Fruit fly (Drosophila melanogaster): Measurements from ENCODE around the gene Sry-beta.

The Sry-beta gene

DNA sequence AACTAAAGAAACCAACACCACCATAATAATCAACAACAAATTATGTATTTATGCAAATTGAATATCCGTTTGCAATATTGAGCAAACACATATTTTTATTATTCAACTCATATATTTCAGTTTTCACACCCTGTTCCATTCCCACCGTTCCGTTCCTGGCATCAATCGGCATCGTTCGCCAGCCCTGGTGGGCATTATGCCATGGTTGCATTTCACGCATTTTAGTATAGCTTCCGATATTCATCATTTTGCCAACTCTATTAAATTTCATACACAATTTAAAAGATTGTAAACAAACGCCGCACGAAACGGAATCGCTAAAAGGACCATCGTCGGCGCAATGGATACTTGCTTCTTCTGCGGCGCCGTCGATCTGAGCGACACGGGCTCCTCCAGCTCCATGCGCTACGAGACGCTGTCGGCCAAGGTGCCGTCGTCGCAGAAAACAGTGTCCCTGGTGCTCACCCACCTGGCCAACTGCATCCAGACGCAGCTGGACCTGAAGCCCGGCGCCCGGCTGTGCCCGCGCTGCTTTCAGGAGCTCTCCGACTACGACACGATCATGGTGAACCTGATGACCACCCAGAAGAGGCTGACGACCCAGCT, 3.7 kb downstream of the Sry-beta start, which contains the start of gene Sry-delta (continued):
- TF ChIP-seq shn (GFP tag; optimal IDR thresholded peaks at IDR 0.05) (peak; percentile 80), Hmr (GFP tag; optimal IDR thresholded peaks at IDR 0.05) (peak; percentile 85), Sox102F (GFP tag; optimal IDR thresholded peaks at IDR 0.05) (no peak), CG9817 (tag; optimal IDR thresholded peaks at IDR 0.05) (peak; percentile 79), al (GFP tag; IDR thresholded peaks at IDR 0.05) (peak; percentile 80), CG11504 (tag; optimal IDR thresholded peaks at IDR 0.05) (no peak), aop (GFP tag; IDR thresholded peaks at IDR 0.05) (peak; percentile 83), bigmax (GFP tag; optimal IDR thresholded peaks at IDR 0.05) (peak; percentile 79), CG17612 (GFP tag; IDR thresholded peaks at IDR 0.05) (no peak; the same call in 1 of the 2 replicates), Deaf1 (tag; optimal IDR thresholded peaks at IDR 0.05) (no peak), CG11723 (GFP tag; optimal IDR thresholded peaks at IDR 0.05) (peak; percentile 74), Doc2 (GFP tag; IDR thresholded peaks at IDR 0.05) (no peak), CG3163 (GFP tag; optimal IDR thresholded peaks at IDR 0.05) (peak; percentile 60), ATbp (GFP tag; optimal IDR thresholded peaks at IDR 0.05) (no peak), CG7745 (tag; optimal IDR thresholded peaks at IDR 0.05) (no peak), CG13296 (GFP tag; optimal IDR thresholded peaks at IDR 0.05) (peak; percentile 58), CG33213 (GFP tag; optimal IDR thresholded peaks at IDR 0.05) (peak; percentile 90), ase (GFP tag; IDR thresholded peaks at IDR 0.05) (peak; percentile 69; the same call in 2 of the 3 replicates), jing (GFP tag; optimal IDR thresholded peaks at IDR 0.05) (no peak), pros (GFP tag; optimal IDR thresholded peaks at IDR 0.05) (no peak), Bdp1 (GFP tag; optimal IDR thresholded peaks at IDR 0.05) (peak; percentile 73), chif (GFP tag; optimal IDR thresholded peaks at IDR 0.05) (peak; percentile 78 to 80), en (GFP tag; optimal IDR thresholded peaks at IDR 0.05) (peak; percentile 65), sc (optimal IDR thresholded peaks at IDR 0.05) (no peak), sc (GFP tag; optimal IDR thresholded peaks at IDR 0.05) (peak; percentile 19), CG34422 (GFP tag; IDR thresholded peaks at IDR 0.05) (peak; percentile 84), fd102C (GFP tag; optimal IDR thresholded peaks at IDR 0.05) (peak; percentile 44), tup (GFP tag; optimal IDR thresholded peaks at IDR 0.05) (peak; percentile 46), Gsc (GFP tag; IDR thresholded peaks at IDR 0.05) (no peak), corto (GFP tag; optimal IDR thresholded peaks at IDR 0.05) (no peak), CG10431 (GFP tag; optimal IDR thresholded peaks at IDR 0.05) (peak; percentile 11), eyg (GFP tag; optimal IDR thresholded peaks at IDR 0.05) (peak; percentile 61), CG9797 (GFP tag; optimal IDR thresholded peaks at IDR 0.05) (peak; percentile 66), pb (GFP tag; optimal IDR thresholded peaks at IDR 0.05) (no peak), Dp (GFP tag; optimal IDR thresholded peaks at IDR 0.05) (peak; percentile 56), CG4730 (GFP tag; IDR thresholded peaks at IDR 0.05) (peak; percentile 62), CG10959 (GFP tag; IDR thresholded peaks at IDR 0.05) (no peak), vvl (GFP tag; IDR thresholded peaks at IDR 0.05) (peak; percentile 90), Vsx1 (GFP tag; optimal IDR thresholded peaks at IDR 0.05) (no peak), salm (tag; optimal IDR thresholded peaks at IDR 0.05) (peak; percentile 44), peb (GFP tag; IDR thresholded peaks at IDR 0.05) (peak; percentile 46; the same call in 1 of the 2 replicates), unc-4 (GFP tag; IDR thresholded peaks at IDR 0.05; ENCODE audit: partially characterized antibody) (peak; percentile 80), CG8944 (GFP tag; optimal IDR thresholded peaks at IDR 0.05) (peak; percentile 85), CG10543 (GFP tag; optimal IDR thresholded peaks at IDR 0.05) (peak; percentile 62), CG10209 (GFP tag; optimal IDR thresholded peaks at IDR 0.05) (peak; percentile 69), CG6272 (GFP tag; IDR thresholded peaks at IDR 0.05) (peak; percentile 69), zen (tag; optimal IDR thresholded peaks at IDR 0.05) (peak; percentile 80), Spps (tag; optimal IDR thresholded peaks at IDR 0.05) (peak; percentile 3), Hsf (GFP tag; optimal IDR thresholded peaks at IDR 0.05) (peak; percentile 87), cwo (GFP tag; optimal IDR thresholded peaks at IDR 0.05) (no peak)

Data from whole organism, embryonic.